Worm (Caenorhabditis elegans) whole organism, late embryonic: ENCODE measurements around the gene Y73C8C.8.

Source experiments
- C08G9.2 ChIP-seq: sonication (generic microtip); optimal IDR thresholded peaks from 2 replicates; lab custom pipeline; 2016; ENCODE audit warnings: mild to moderate bottlenecking, missing genetic modification characterization, moderate library complexity, missing compliant biosample characterization
- C38D4.7 ChIP-seq: fragments of 200-800 bp; sonication (Bioruptor generic); optimal IDR thresholded peaks from 2 replicates; lab custom pipeline; 2018; ENCODE audit warnings: mild to moderate bottlenecking, missing genetic modification characterization, moderate library complexity, missing compliant biosample characterization
- F13H6.1 ChIP-seq: sonication (generic microtip); optimal IDR thresholded peaks from 2 replicates; lab custom pipeline; 2016; ENCODE audit warnings: missing genetic modification characterization, missing compliant biosample characterization
- K09A11.1 ChIP-seq: sonication (generic microtip); optimal IDR thresholded peaks from 2 replicates; lab custom pipeline; 2017; ENCODE audit warnings: antibody characterized with exemption, mild to moderate bottlenecking, missing genetic modification characterization, missing compliant biosample characterization; ENCODE audit not compliant: insufficient read depth
- T23F11.4 ChIP-seq: fragments of 200-800 bp; sonication (Bioruptor generic); optimal IDR thresholded peaks from 2 replicates; lab custom pipeline; 2018; ENCODE audit warnings: mild to moderate bottlenecking, missing genetic modification characterization, missing compliant biosample characterization
- Y22D7AL.16 ChIP-seq: sonication (generic microtip); optimal IDR thresholded peaks from 2 replicates; lab custom pipeline; 2016; ENCODE audit warnings: missing genetic modification characterization, missing compliant biosample characterization
- ceh-18 ChIP-seq: sonication (generic microtip); optimal IDR thresholded peaks from 2 replicates; lab custom pipeline; 2016; ENCODE audit warnings: missing genetic modification characterization, missing compliant biosample characterization
- ceh-2 ChIP-seq: sonication (generic microtip); optimal IDR thresholded peaks from 2 replicates; lab custom pipeline; 2016; ENCODE audit warnings: missing genotype, missing genetic modification characterization, missing compliant biosample characterization
- ceh-22 ChIP-seq: sonication (generic microtip); optimal IDR thresholded peaks from 2 replicates; lab custom pipeline; 2017; ENCODE audit warnings: missing biosample characterization, missing genetic modification characterization
- ceh-48 ChIP-seq: sonication (generic microtip); optimal IDR thresholded peaks from 2 replicates; lab custom pipeline; 2016; ENCODE audit warnings: missing genetic modification characterization, inconsistent platforms, missing compliant biosample characterization
- ceh-6 ChIP-seq: fragments of 200-800 bp; sonication (Bioruptor generic); optimal IDR thresholded peaks from 2 replicates; lab custom pipeline; 2018; ENCODE audit warnings: mild to moderate bottlenecking, missing genetic modification characterization, missing compliant biosample characterization
- che-1 ChIP-seq: sonication (generic microtip); optimal IDR thresholded peaks from 2 replicates; lab custom pipeline; 2016; ENCODE audit warnings: mild to moderate bottlenecking, missing genetic modification characterization, missing compliant biosample characterization
- dmd-4 ChIP-seq: sonication (generic microtip); optimal IDR thresholded peaks from 2 replicates; lab custom pipeline; 2016; ENCODE audit warnings: borderline replicate concordance, missing genetic modification characterization, missing compliant biosample characterization
- dve-1 ChIP-seq: sonication (generic microtip); optimal IDR thresholded peaks from 2 replicates; lab custom pipeline; 2017; ENCODE audit warnings: antibody characterized with exemption, mild to moderate bottlenecking, missing genetic modification characterization, missing compliant biosample characterization
- elt-2 ChIP-seq: sonication (generic microtip); optimal IDR thresholded peaks from 2 replicates; lab custom pipeline; 2016; ENCODE audit warnings: missing genetic modification reagents, missing genetic modification characterization, missing compliant biosample characterization
- elt-4 ChIP-seq: sonication (generic microtip); optimal IDR thresholded peaks from 2 replicates; lab custom pipeline; 2016; ENCODE audit warnings: missing genetic modification characterization, missing compliant biosample characterization
- fkh-10 ChIP-seq: fragments of 150-350 bp; optimal IDR thresholded peaks from 2 replicates; lab custom pipeline; 2014; ENCODE audit warnings: missing biosample characterization, missing genetic modification reagents, missing genetic modification characterization
- fkh-6 ChIP-seq: sonication (generic microtip); optimal IDR thresholded peaks from 2 replicates; lab custom pipeline; 2016; ENCODE audit warnings: missing genetic modification characterization, missing compliant biosample characterization
- gmeb-2 ChIP-seq: sonication (generic microtip); optimal IDR thresholded peaks from 2 replicates; lab custom pipeline; 2016; ENCODE audit warnings: missing genetic modification characterization, inconsistent platforms, missing compliant biosample characterization
- hlh-13 ChIP-seq: fragments of 200-800 bp; sonication (Bioruptor generic); optimal IDR thresholded peaks from 2 replicates; lab custom pipeline; 2018; ENCODE audit warnings: mild to moderate bottlenecking, missing genetic modification characterization, missing compliant biosample characterization
- hlh-6 ChIP-seq: sonication (generic microtip); optimal IDR thresholded peaks from 2 replicates; lab custom pipeline; 2016; ENCODE audit warnings: missing genotype, missing genetic modification characterization, missing compliant biosample characterization
- hlh-8 ChIP-seq: sonication (generic microtip); optimal IDR thresholded peaks from 2 replicates; lab custom pipeline; 2016; ENCODE audit warnings: missing genotype, missing genetic modification characterization, missing compliant biosample characterization
- lin-11 ChIP-seq: fragments of 200-800 bp; sonication (Bioruptor generic); optimal IDR thresholded peaks from 2 replicates; lab custom pipeline; 2018; ENCODE audit warnings: mild to moderate bottlenecking, missing genetic modification characterization, missing compliant biosample characterization
- nfya-1 ChIP-seq: sonication (generic microtip); optimal IDR thresholded peaks from 2 replicates; lab custom pipeline; 2017; ENCODE audit warnings: missing genetic modification characterization, mild to moderate bottlenecking, missing compliant biosample characterization, antibody characterized with exemption, moderate library complexity
- nhr-11 ChIP-seq: fragments of 150-350 bp; optimal IDR thresholded peaks from 2 replicates; lab custom pipeline; 2014; ENCODE audit warnings: missing biosample characterization, missing genetic modification characterization
- nhr-232 ChIP-seq: sonication (generic microtip); optimal IDR thresholded peaks from 2 replicates; lab custom pipeline; 2016; ENCODE audit warnings: missing genetic modification characterization, missing compliant biosample characterization
- pha-4 ChIP-seq: fragments of 150-350 bp; optimal IDR thresholded peaks from 2 replicates; lab custom pipeline; 2018; ENCODE audit warnings: missing biosample characterization, missing genetic modification reagents, missing genetic modification characterization
- pros-1 ChIP-seq: fragments of 150-350 bp; optimal IDR thresholded peaks from 2 replicates; lab custom pipeline; 2014; ENCODE audit warnings: missing biosample characterization, missing genetic modification reagents, missing genetic modification characterization
- ref-2 ChIP-seq: sonication (generic microtip); optimal IDR thresholded peaks from 2 replicates; lab custom pipeline; 2016; ENCODE audit warnings: missing genetic modification characterization, missing compliant biosample characterization
- rnt-1 ChIP-seq: sonication (generic microtip); optimal IDR thresholded peaks from 2 replicates; lab custom pipeline; 2016; ENCODE audit warnings: missing genetic modification characterization, missing compliant biosample characterization
- sdc-2 ChIP-seq: sonication (generic microtip); optimal IDR thresholded peaks from 2 replicates; lab custom pipeline; 2016; ENCODE audit warnings: missing genotype, missing genetic modification characterization, missing compliant biosample characterization
- sox-2 ChIP-seq: fragments of 200-800 bp; sonication (Bioruptor generic); IDR thresholded peaks from 2 replicates; pipeline ENCODE4 v1.3.6; 2022; ENCODE audit warnings: missing genetic modification reagents, missing genetic modification characterization, missing compliant biosample characterization
- sox-4 ChIP-seq: sonication (generic microtip); optimal IDR thresholded peaks from 2 replicates; lab custom pipeline; 2017; ENCODE audit warnings: mild to moderate bottlenecking, missing genetic modification characterization, inconsistent platforms, missing compliant biosample characterization
- syd-9 ChIP-seq: sonication (generic microtip); optimal IDR thresholded peaks from 2 replicates; lab custom pipeline; 2016; ENCODE audit warnings: mild to moderate bottlenecking, missing genetic modification characterization, moderate library complexity, missing compliant biosample characterization
- tbx-7 ChIP-seq: sonication (generic microtip); optimal IDR thresholded peaks from 2 replicates; lab custom pipeline; 2016; ENCODE audit warnings: missing genotype, missing genetic modification characterization, missing compliant biosample characterization
- unc-55 ChIP-seq: sonication (generic microtip); optimal IDR thresholded peaks from 2 replicates; lab custom pipeline; 2017; ENCODE audit warnings: missing biosample characterization, missing genetic modification reagents, missing genetic modification characterization
- zip-5 ChIP-seq: sonication (generic microtip); optimal IDR thresholded peaks from 2 replicates; lab custom pipeline; 2016; ENCODE audit warnings: missing genetic modification characterization, missing compliant biosample characterization
- ztf-16 ChIP-seq: sonication (generic microtip); optimal IDR thresholded peaks from 2 replicates; lab custom pipeline; 2017; ENCODE audit warnings: missing genetic modification characterization, missing compliant biosample characterization

Gene Y73C8C.8

DNA sequence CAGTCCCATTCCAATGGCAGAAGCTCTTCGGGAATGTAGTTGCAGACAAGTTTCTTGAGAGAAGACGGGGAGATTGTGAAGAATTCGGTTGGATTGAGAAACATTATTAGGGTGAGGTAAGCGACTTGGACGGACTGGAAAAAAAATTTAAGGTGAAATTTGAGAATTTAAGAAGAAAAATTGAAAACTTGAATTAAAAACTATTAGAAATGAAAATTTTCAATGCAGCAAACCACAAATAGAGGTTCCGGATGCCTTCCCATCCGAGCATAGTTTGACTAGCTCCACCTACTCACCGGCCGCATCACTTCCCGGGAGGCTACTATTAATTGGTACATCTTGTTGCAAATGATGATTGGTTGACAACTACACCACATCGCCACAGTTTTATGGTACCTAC is at the start of gene Y73C8C.8:
Y73C8C.8 (minus strand) TSS at position 101 of the 400 bp plus-strand sequence.
- no peak for TF ChIP-seq unc-55
- TF ChIP-seq fkh-6 (tag; lab: Kevin White, UChicago) = no peak
- TF ChIP-seq ceh-18 = no peak
- no peak for TF ChIP-seq lin-11 (tag; lab: Kevin White, UChicago)
- no peak for TF ChIP-seq dmd-4
- no peak for TF ChIP-seq nhr-232 (tag; lab: Kevin White, UChicago)

DNA sequence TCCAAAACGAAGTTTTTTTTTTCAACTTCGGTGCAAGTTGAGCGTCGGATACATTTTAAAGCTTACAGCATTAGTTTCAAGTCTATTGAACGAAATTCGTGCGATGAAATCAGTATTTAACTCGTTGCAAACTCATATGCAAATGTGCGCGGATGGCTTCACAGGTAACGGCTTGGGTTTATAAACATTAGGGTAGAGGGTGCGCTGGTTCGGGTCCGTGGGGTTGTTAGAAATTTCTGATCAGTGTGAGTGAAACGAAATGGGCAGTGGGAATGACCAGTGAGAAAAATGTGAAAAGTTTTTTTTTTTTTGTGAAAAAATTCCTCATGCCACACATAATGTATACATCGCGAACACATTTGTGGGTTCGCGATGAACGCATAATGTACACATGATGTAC is 49.5 kb upstream of the Y73C8C.8 start:
- TF ChIP-seq sox-2 (no peak), elt-2 (tag; lab: Kevin White, UChicago) (no peak), tbx-7 (tag; lab: Kevin White, UChicago) (no peak), pros-1 (tag; lab: Kevin White, UChicago) (no peak), che-1 (tag; lab: Kevin White, UChicago) (no peak), nhr-11 (tag; lab: Kevin White, UChicago) (no peak), ceh-6 (GFP tag; lab: Kevin White, UChicago) (no peak), Y22D7AL.16 (no peak), sox-4 (tag; lab: Kevin White, UChicago) (no peak), K09A11.1 (no peak), hlh-8 (tag; lab: Kevin White, UChicago) (no peak), hlh-6 (no peak), syd-9 (tag; lab: Kevin White, UChicago) (no peak), ceh-48 (tag; lab: Kevin White, UChicago) (no peak)

DNA sequence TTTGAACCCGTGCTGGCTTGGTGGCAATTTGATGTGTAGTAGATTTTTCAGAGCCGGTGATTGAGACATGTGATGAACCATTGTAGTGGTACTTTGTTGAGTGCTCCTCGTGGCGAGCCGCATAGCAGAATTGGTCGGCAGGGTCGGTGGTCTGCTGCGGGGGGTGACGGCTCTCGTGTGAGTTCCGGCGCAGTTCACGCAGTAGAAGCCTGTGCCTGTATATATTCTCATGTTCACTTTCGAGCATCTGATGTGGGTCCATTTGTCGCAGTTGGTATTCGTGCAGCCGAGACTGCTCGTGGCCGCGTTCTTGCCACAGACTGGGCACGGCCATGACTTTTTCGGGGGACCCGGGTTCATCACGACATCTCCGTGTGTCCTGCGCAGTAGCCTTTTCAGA is 48.6 kb upstream of the Y73C8C.8 start:
- TF ChIP-seq elt-4 (tag; lab: Kevin White, UChicago) = no peak

DNA sequence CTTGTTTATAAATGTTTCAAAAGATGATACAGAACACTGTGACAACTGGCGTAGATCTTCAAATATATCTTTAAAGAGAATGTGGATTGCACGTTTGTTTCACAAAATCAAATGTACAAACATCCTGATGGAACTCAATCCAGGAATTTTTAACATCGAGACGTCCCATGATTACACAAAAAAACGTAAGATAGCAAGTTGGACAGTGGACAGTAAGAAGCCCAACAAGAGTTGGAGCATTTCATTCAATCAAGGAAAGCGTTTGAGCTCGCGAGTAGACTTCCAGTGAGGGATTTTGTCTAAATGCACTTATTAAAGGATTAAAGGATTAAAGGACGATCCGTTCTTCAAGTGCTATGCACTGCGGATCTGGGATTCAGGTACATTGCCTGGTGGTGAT is 45.6 kb upstream of the Y73C8C.8 start, which contains the start of gene C36C5.12:
C36C5.12 (minus strand) TSS at position 101 of the 400 bp plus-strand sequence.
- TF ChIP-seq gmeb-2 (tag; lab: Kevin White, UChicago) = no peak
- TF ChIP-seq ref-2 (tag; lab: Kevin White, UChicago) = no peak
- no peak for TF ChIP-seq F13H6.1 (tag; lab: Kevin White, UChicago)
- TF ChIP-seq ceh-2 (tag; lab: Kevin White, UChicago) = no peak
- no peak for TF ChIP-seq sox-2
- TF ChIP-seq elt-4 (tag; lab: Kevin White, UChicago) = no peak
- no peak for TF ChIP-seq rnt-1 (tag; lab: Kevin White, UChicago)
- TF ChIP-seq T23F11.4 (GFP tag; lab: Kevin White, UChicago) = no peak
- TF ChIP-seq dmd-4 = no peak
- no peak for TF ChIP-seq ceh-22 (tag; lab: Kevin White, UChicago)
- no peak for TF ChIP-seq hlh-6
- TF ChIP-seq ztf-16 = no peak
- no peak for TF ChIP-seq C08G9.2 (tag; lab: Kevin White, UChicago)

DNA sequence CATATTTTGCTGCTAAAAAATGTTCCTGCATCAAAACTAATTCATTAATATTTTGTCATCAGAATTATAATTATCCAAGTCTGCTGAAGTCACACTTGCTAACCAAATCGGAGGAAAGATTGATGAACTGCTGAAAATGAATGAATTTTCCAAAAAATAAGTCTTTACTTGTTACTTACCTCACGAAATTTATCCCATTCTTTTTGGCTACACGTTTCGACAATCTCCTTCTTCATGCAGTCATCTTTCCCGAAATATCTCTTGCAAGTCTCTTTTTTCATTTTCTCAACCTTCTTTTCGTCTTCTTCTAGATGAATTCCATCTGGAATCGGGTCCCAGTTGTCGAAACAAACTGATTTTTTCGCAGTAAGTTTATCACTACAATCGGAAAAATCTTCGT is 44.7 kb upstream of the Y73C8C.8 start:
- TF ChIP-seq ceh-48 (tag; lab: Kevin White, UChicago) = no peak
- TF ChIP-seq dve-1 (tag; lab: Kevin White, UChicago) = no peak
- TF ChIP-seq nfya-1 (tag; lab: Kevin White, UChicago) = no peak
- TF ChIP-seq hlh-13 = no peak

DNA sequence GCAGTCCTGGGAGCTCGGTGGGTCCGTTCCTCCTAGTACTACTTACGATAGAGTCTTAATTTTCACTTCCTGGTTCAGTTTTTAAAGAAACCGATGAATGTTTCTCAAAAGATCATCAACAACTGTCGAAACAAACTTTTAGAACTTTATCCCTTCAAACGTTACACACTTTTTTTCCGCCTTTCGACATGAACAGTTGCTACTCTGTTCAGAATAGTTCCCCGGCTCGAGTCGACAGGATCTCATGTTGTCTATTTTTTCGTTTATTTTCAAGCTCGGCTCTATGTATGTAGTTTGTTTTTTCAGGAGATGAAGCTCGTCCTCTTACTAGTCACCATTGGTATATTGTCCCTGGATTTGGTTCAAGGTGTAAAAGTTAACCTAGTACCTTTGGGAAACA is 43.1 kb upstream of the Y73C8C.8 start, which contains the start of gene exh-1:
exh-1 (plus strand) TSS at position 301 of the 400 bp plus-strand sequence.
- TF ChIP-seq sdc-2 (tag; lab: Kevin White, UChicago) (no peak), fkh-10 (GFP tag; lab: Kevin White, UChicago) (no peak), C38D4.7 (GFP tag; lab: Kevin White, UChicago) (no peak), dve-1 (tag; lab: Kevin White, UChicago) (no peak), pha-4 (tag; lab: Kevin White, UChicago) (no peak), elt-4 (tag; lab: Kevin White, UChicago) (no peak), zip-5 (no peak)
